Fruit fly (Drosophila melanogaster): ENCODE measurements around the gene CG3942.

Gene CG3942

dm6 chr3R:12221366-12221916 is 32.5 kb upstream of the CG3942 start, which contains the start of gene CG4860 (continued):
- no peak for TF ChIP-seq bigmax (GFP tag; optimal IDR thresholded peaks at IDR 0.05)
- peak; percentile 26; the same call in 1 of the 2 replicates for TF ChIP-seq toy (GFP tag; IDR thresholded peaks at IDR 0.05)
- 0 out of 2 replicates have a peak, but pooled peaks have one; percentile 16 for TF ChIP-seq Oaz (GFP tag; IDR thresholded peaks at IDR 0.05)
- TF ChIP-seq dm (GFP tag; optimal IDR thresholded peaks at IDR 0.05), result peak; percentile 65
- peak; percentile 61 for TF ChIP-seq CG4328 (GFP tag; optimal IDR thresholded peaks at IDR 0.05)
- TF ChIP-seq maf-S (GFP tag; optimal IDR thresholded peaks at IDR 0.05), result peak; percentile 86
- peak; percentile 78 for TF ChIP-seq CG1647 (GFP tag; optimal IDR thresholded peaks at IDR 0.05)
- TF ChIP-seq da (GFP tag; optimal IDR thresholded peaks at IDR 0.05), result peak; percentile 42
- peak; percentile 62 for TF ChIP-seq CG6854 (GFP tag; optimal IDR thresholded peaks at IDR 0.05)
- TF ChIP-seq Dp (GFP tag; optimal IDR thresholded peaks at IDR 0.05), result no peak
- TF ChIP-seq CG4730 (GFP tag; IDR thresholded peaks at IDR 0.05), result peak; percentile 80
- TF ChIP-seq phol (tag; optimal IDR thresholded peaks at IDR 0.05), result peak; percentile 83
- TF ChIP-seq hkb (optimal IDR thresholded peaks at IDR 0.05), result no peak
- TF ChIP-seq hkb (GFP tag; IDR thresholded peaks at IDR 0.05), result peak; percentile 90
- TF ChIP-seq CG6683 (GFP tag; optimal IDR thresholded peaks at IDR 0.05), result no peak
- TF ChIP-seq ranshi (GFP tag; IDR thresholded peaks at IDR 0.05), result peak; percentile 75; the same call in 1 of the 2 replicates
- peak; percentile 95 for TF ChIP-seq CG9932 (GFP tag; IDR thresholded peaks at IDR 0.05)
- TF ChIP-seq CG7372 (GFP tag; IDR thresholded peaks at IDR 0.05), result peak; percentile 87
- peak; percentile 91 for TF ChIP-seq CG2678 (tag; optimal IDR thresholded peaks at IDR 0.05)
- TF ChIP-seq dpn (GFP tag; optimal IDR thresholded peaks at IDR 0.05), result peak; percentile 89 to 92
- TF ChIP-seq fd96Cb (tag; optimal IDR thresholded peaks at IDR 0.05), result peak; percentile 82
- peak; percentile 86 for TF ChIP-seq fu2 (GFP tag; optimal IDR thresholded peaks at IDR 0.05)
- no peak for TF ChIP-seq Stat92E (GFP tag; optimal IDR thresholded peaks at IDR 0.05)
- TF ChIP-seq crc (GFP tag; optimal IDR thresholded peaks at IDR 0.05), result peak; percentile 75
- TF ChIP-seq Sox100B (GFP tag; optimal IDR thresholded peaks at IDR 0.05), result no peak
- TF ChIP-seq zfh2 (GFP tag; optimal IDR thresholded peaks at IDR 0.05), result peak; percentile 93
- TF ChIP-seq CG17328 (GFP tag; IDR thresholded peaks at IDR 0.05), result peak; percentile 82
- TF ChIP-seq aop (GFP tag; IDR thresholded peaks at IDR 0.05), result 0 out of 2 replicates have a peak, but pooled peaks have one; percentile 56
- TF ChIP-seq CG8281 (tag; optimal IDR thresholded peaks at IDR 0.05), result peak; percentile 65
- peak; percentile 83 for TF ChIP-seq Ssrp (tag; optimal IDR thresholded peaks at IDR 0.05)
- peak; percentile 53; the same call in 1 of the 3 replicates for TF ChIP-seq sr (GFP tag; IDR thresholded peaks at IDR 0.05)
- TF ChIP-seq h (optimal IDR thresholded peaks at IDR 0.05), result no peak
- no peak for TF ChIP-seq tna (GFP tag; IDR thresholded peaks at IDR 0.05; ENCODE audit: partially characterized antibody)
- peak; percentile 63 for TF ChIP-seq kah (GFP tag; optimal IDR thresholded peaks at IDR 0.05)
- peak; percentile 61 for TF ChIP-seq CG14710 (tag; optimal IDR thresholded peaks at IDR 0.05)
- peak; percentile 89 for TF ChIP-seq CG10366 (GFP tag; IDR thresholded peaks at IDR 0.05)
- peak; percentile 63 for TF ChIP-seq tap (tag; optimal IDR thresholded peaks at IDR 0.05)
- peak; percentile 91 for TF ChIP-seq vvl (GFP tag; IDR thresholded peaks at IDR 0.05)
- TF ChIP-seq Dll (GFP tag; IDR thresholded peaks at IDR 0.05; ENCODE audit: partially characterized antibody), result no peak
- peak; percentile 80 for TF ChIP-seq CG14667 (GFP tag; IDR thresholded peaks at IDR 0.05)
- TF ChIP-seq Dek (tag; optimal IDR thresholded peaks at IDR 0.05), result peak; percentile 90
- peak; percentile 1 for TF ChIP-seq CG15073 (GFP tag; optimal IDR thresholded peaks at IDR 0.05)
- TF ChIP-seq insv (GFP tag; optimal IDR thresholded peaks at IDR 0.05), result peak in 1 of 2 experiments; percentile 11
- TF ChIP-seq Ets65A (GFP tag), result peak; percentile 98
- peak; percentile 88 for TF ChIP-seq Fer3 (tag; optimal IDR thresholded peaks at IDR 0.05)
- TF ChIP-seq CG13775 (GFP tag; optimal IDR thresholded peaks at IDR 0.05), result peak; percentile 78
- TF ChIP-seq her (GFP tag; optimal IDR thresholded peaks at IDR 0.05), result peak; percentile 76
- TF ChIP-seq Pdp1 (GFP tag; optimal IDR thresholded peaks at IDR 0.05), result peak; percentile 75 to 91
- peak; percentile 90 for TF ChIP-seq Hsf (GFP tag; optimal IDR thresholded peaks at IDR 0.05)
- TF ChIP-seq ham (GFP tag; IDR thresholded peaks at IDR 0.05), result 0 out of 2 replicates have a peak, but pooled peaks have one; percentile 5

All from whole organism, embryonic.